Fruit fly (Drosophila melanogaster) whole organism, prepupa: ENCODE results near the gene Wnt4.

Experiments used
- CG10631 ChIP-seq: fragments of 200-800 bp; sonication (Bioruptor generic); optimal IDR thresholded peaks from 2 replicates; lab custom pipeline; 2016; ENCODE audit warnings: missing biosample characterization, missing genetic modification characterization
- CG10669 ChIP-seq: fragments of 200-800 bp; sonication (Bioruptor generic); optimal IDR thresholded peaks from 3 replicates; lab custom pipeline; 2018; ENCODE audit warnings: missing biosample characterization, mild to moderate bottlenecking, missing genetic modification characterization, moderate library complexity
- CG11902 ChIP-seq: fragments of 200-800 bp; sonication (Bioruptor generic); optimal IDR thresholded peaks from 3 replicates; lab custom pipeline; 2016; ENCODE audit warnings: missing biosample characterization, missing genetic modification characterization
- CG15336 ChIP-seq: fragments of 200-800 bp; sonication (Bioruptor generic); IDR thresholded peaks from 2 replicates; pipeline ENCODE4 v1.3.6; 2022; ENCODE audit warnings: missing biosample characterization, missing genetic modification characterization
- CG3032 ChIP-seq: fragments of 200-800 bp; optimal IDR thresholded peaks from 2 replicates; lab custom pipeline; 2019; ENCODE audit warnings: missing biosample characterization, mild to moderate bottlenecking, missing genetic modification characterization, moderate library complexity
- CG31627 ChIP-seq: fragments of 200-800 bp; sonication (Bioruptor generic); optimal IDR thresholded peaks from 3 replicates; lab custom pipeline; 2016; ENCODE audit warnings: missing biosample characterization, missing genetic modification characterization
- CG32006 ChIP-seq: fragments of 200-800 bp; sonication (Bioruptor generic); optimal IDR thresholded peaks from 3 replicates; lab custom pipeline; 2017; ENCODE audit warnings: missing biosample characterization, mild to moderate bottlenecking, missing genetic modification characterization
- CG34406 ChIP-seq: fragments of 200-800 bp; sonication (Bioruptor generic); optimal IDR thresholded peaks from 3 replicates; lab custom pipeline; 2016; ENCODE audit warnings: missing biosample characterization, missing genetic modification characterization
- CG3919 ChIP-seq: fragments of 200-800 bp; sonication (Bioruptor generic); optimal IDR thresholded peaks from 3 replicates; lab custom pipeline; 2016; ENCODE audit warnings: missing biosample characterization, missing genetic modification characterization
- CG6163 ChIP-seq: fragments of 200-800 bp; sonication (Bioruptor generic); IDR thresholded peaks from 3 replicates; pipeline ENCODE4 v1.3.6; 2022; ENCODE audit warnings: missing biosample characterization, missing genetic modification characterization
- CG6276 ChIP-seq: fragments of 200-800 bp; sonication (Bioruptor generic); optimal IDR thresholded peaks from 2 replicates; lab custom pipeline; 2017; ENCODE audit warnings: missing biosample characterization, mild to moderate bottlenecking, missing genetic modification characterization
- CG6792 ChIP-seq: fragments of 200-800 bp; sonication (Bioruptor generic); optimal IDR thresholded peaks from 3 replicates; lab custom pipeline; 2016; ENCODE audit warnings: missing biosample characterization, missing genetic modification characterization
- CG7368 ChIP-seq: fragments of 200-800 bp; sonication (Bioruptor generic); optimal IDR thresholded peaks from 3 replicates; lab custom pipeline; 2016; ENCODE audit warnings: missing biosample characterization, missing genetic modification characterization
- CG8119 ChIP-seq: fragments of 200-800 bp; sonication (Bioruptor generic); IDR thresholded peaks from 3 replicates; pipeline ENCODE4 v1.3.6; 2022; ENCODE audit warnings: missing biosample characterization, missing genetic modification characterization
- CG8319 ChIP-seq: fragments of 200-800 bp; sonication (Bioruptor generic); optimal IDR thresholded peaks from 3 replicates; lab custom pipeline; 2016; ENCODE audit warnings: missing biosample characterization, missing genetic modification characterization
- CG8632 ChIP-seq: fragments of 200-800 bp; sonication (Bioruptor generic); optimal IDR thresholded peaks from 3 replicates; lab custom pipeline; 2016; ENCODE audit warnings: missing biosample characterization, missing genetic modification characterization
- CG9139 ChIP-seq: fragments of 200-800 bp; sonication (Bioruptor generic); optimal IDR thresholded peaks from 3 replicates; lab custom pipeline; 2017; ENCODE audit warnings: missing biosample characterization, mild to moderate bottlenecking, missing genetic modification characterization
- Eip75B ChIP-seq: fragments of 200-800 bp; sonication (Bioruptor generic); optimal IDR thresholded peaks from 3 replicates; lab custom pipeline; 2016; ENCODE audit warnings: missing biosample characterization, missing genetic modification characterization
- Eip78C ChIP-seq: fragments of 200-800 bp; sonication (Bioruptor generic); peaks from one replicate; lab custom pipeline; 2016; ENCODE audit warnings: missing biosample characterization, missing genetic modification characterization
- Eip93F ChIP-seq: fragments of 200-800 bp; sonication (Bioruptor generic); optimal IDR thresholded peaks from 2 replicates; lab custom pipeline; 2016; ENCODE audit warnings: missing biosample characterization, mild to moderate bottlenecking, missing genetic modification characterization
- Ets21C ChIP-seq: fragments of 200-800 bp; sonication (Bioruptor generic); optimal IDR thresholded peaks from 3 replicates; lab custom pipeline; 2016; ENCODE audit warnings: missing biosample characterization, missing genetic modification characterization
- Ets96B ChIP-seq: fragments of 200-800 bp; optimal IDR thresholded peaks from 2 replicates; lab custom pipeline; 2019; ENCODE audit warnings: missing biosample characterization, mild to moderate bottlenecking, missing genetic modification characterization, moderate library complexity
- Gug ChIP-seq: fragments of 200-800 bp; sonication (Bioruptor generic); IDR thresholded peaks from 2 replicates; pipeline ENCODE4 v1.3.6; 2022; ENCODE audit warnings: missing biosample characterization, missing genetic modification characterization
- Hr39 ChIP-seq: fragments of 200-800 bp; sonication (Bioruptor generic); optimal IDR thresholded peaks from 2 replicates; lab custom pipeline; 2016; ENCODE audit warnings: missing biosample characterization, missing genetic modification characterization
- Hr4 ChIP-seq: fragments of 200-800 bp; sonication (Bioruptor generic); optimal IDR thresholded peaks from 3 replicates; lab custom pipeline; 2016; ENCODE audit warnings: missing biosample characterization, missing genetic modification characterization
- Met ChIP-seq: fragments of 200-800 bp; sonication (Bioruptor generic); optimal IDR thresholded peaks from 3 replicates; lab custom pipeline; 2016; ENCODE audit warnings: missing biosample characterization, missing genetic modification characterization
- OdsH ChIP-seq: fragments of 200-800 bp; sonication (Bioruptor generic); optimal IDR thresholded peaks from 3 replicates; lab custom pipeline; 2016; ENCODE audit warnings: missing biosample characterization, missing genetic modification characterization
- Smox ChIP-seq: fragments of 200-800 bp; sonication (Bioruptor generic); optimal IDR thresholded peaks from 3 replicates; lab custom pipeline; 2016; ENCODE audit warnings: missing biosample characterization, missing genetic modification characterization
- Sox102F ChIP-seq: fragments of 200-800 bp; sonication (Bioruptor generic); optimal IDR thresholded peaks from 2 replicates; lab custom pipeline; 2016; ENCODE audit warnings: missing biosample characterization, mild to moderate bottlenecking, missing genetic modification characterization
- Sox14 ChIP-seq: fragments of 200-800 bp; sonication (Bioruptor generic); optimal IDR thresholded peaks from 3 replicates; lab custom pipeline; 2016; ENCODE audit warnings: missing biosample characterization, missing genetic modification characterization
- Sox15 ChIP-seq: fragments of 200-800 bp; sonication (Bioruptor generic); optimal IDR thresholded peaks from 3 replicates; lab custom pipeline; 2016; ENCODE audit warnings: missing biosample characterization, missing genetic modification characterization
- achi ChIP-seq: fragments of 200-800 bp; sonication (Bioruptor generic); optimal IDR thresholded peaks from 3 replicates; lab custom pipeline; 2016; ENCODE audit warnings: missing biosample characterization, missing genetic modification characterization
- acj6 ChIP-seq: fragments of 200-800 bp; sonication (Bioruptor generic); optimal IDR thresholded peaks from 3 replicates; lab custom pipeline; 2016; ENCODE audit warnings: missing biosample characterization, missing genetic modification characterization
- cyc ChIP-seq: fragments of 200-800 bp; sonication (Bioruptor generic); optimal IDR thresholded peaks from 3 replicates; lab custom pipeline; 2016; ENCODE audit warnings: missing biosample characterization, missing genetic modification characterization
- eg ChIP-seq: fragments of 200-800 bp; sonication (Bioruptor generic); IDR thresholded peaks from 3 replicates; pipeline ENCODE4 v1.3.6; 2022; ENCODE audit warnings: missing biosample characterization, missing genetic modification characterization
- esn ChIP-seq: fragments of 200-800 bp; sonication (Bioruptor generic); optimal IDR thresholded peaks from 2 replicates; lab custom pipeline; 2016; ENCODE audit warnings: missing biosample characterization, mild to moderate bottlenecking, missing genetic modification characterization, moderate library complexity
- fd59A ChIP-seq: fragments of 200-800 bp; sonication (Bioruptor generic); optimal IDR thresholded peaks from 2 replicates; lab custom pipeline; 2017; ENCODE audit warnings: missing biosample characterization, mild to moderate bottlenecking, missing genetic modification characterization, missing genetic modification reagents
- lz ChIP-seq: fragments of 200-800 bp; sonication (Bioruptor generic); optimal IDR thresholded peaks from 3 replicates; lab custom pipeline; 2016; ENCODE audit warnings: missing biosample characterization, missing genetic modification characterization
- net ChIP-seq: fragments of 200-800 bp; sonication (Bioruptor generic); optimal IDR thresholded peaks from 3 replicates; lab custom pipeline; 2016; ENCODE audit warnings: missing biosample characterization, missing genetic modification characterization
- pdm3 ChIP-seq: fragments of 200-800 bp; sonication (Bioruptor generic); optimal IDR thresholded peaks from 3 replicates; lab custom pipeline; 2016; ENCODE audit warnings: missing biosample characterization, missing genetic modification characterization
- spab ChIP-seq: fragments of 200-800 bp; sonication (Bioruptor generic); optimal IDR thresholded peaks from 2 replicates; lab custom pipeline; 2017; ENCODE audit warnings: missing biosample characterization, mild to moderate bottlenecking, missing genetic modification characterization, missing genetic modification reagents
- svp ChIP-seq: fragments of 200-800 bp; sonication (Bioruptor generic); peaks from one replicate; lab custom pipeline; 2016; ENCODE audit warnings: missing biosample characterization, missing genetic modification characterization
- topi ChIP-seq: fragments of 200-800 bp; sonication (Bioruptor generic); optimal IDR thresholded peaks from 3 replicates; lab custom pipeline; 2016; ENCODE audit warnings: missing biosample characterization, missing genetic modification characterization
- vri ChIP-seq: fragments of 200-800 bp; sonication (Bioruptor generic); optimal IDR thresholded peaks from 3 replicates; lab custom pipeline; 2016; ENCODE audit warnings: missing biosample characterization, mild to moderate bottlenecking, missing genetic modification characterization

The Wnt4 gene

dm6 chr2L:7262580-7262979, 14.4 kb downstream of the Wnt4 start:
- no peak for TF ChIP-seq Met (GFP tag; lab: Kevin White, UChicago)
- no peak for TF ChIP-seq CG10669 (GFP tag; lab: Kevin White, UChicago)
- no peak for TF ChIP-seq CG7368
- no peak for TF ChIP-seq CG9139 (GFP tag; lab: Kevin White, UChicago)
- no peak for TF ChIP-seq eg (GFP tag; lab: Robert Waterston, UW)
- no peak for TF ChIP-seq CG8119 (GFP tag; lab: Robert Waterston, UW)
- no peak for TF ChIP-seq topi
- TF ChIP-seq CG10631 (GFP tag; lab: Kevin White, UChicago), result no peak
- no peak for TF ChIP-seq CG3032
- TF ChIP-seq Hr4 (GFP tag; lab: Kevin White, UChicago), result no peak
- TF ChIP-seq Eip93F (GFP tag; lab: Kevin White, UChicago), result no peak
- no peak for TF ChIP-seq CG6792 (GFP tag; lab: Kevin White, UChicago)
- no peak for TF ChIP-seq CG6276 (GFP tag; lab: Kevin White, UChicago)
- TF ChIP-seq CG31627 (GFP tag; lab: Kevin White, UChicago), result no peak
- no peak for TF ChIP-seq OdsH (GFP tag; lab: Kevin White, UChicago)

DNA sequence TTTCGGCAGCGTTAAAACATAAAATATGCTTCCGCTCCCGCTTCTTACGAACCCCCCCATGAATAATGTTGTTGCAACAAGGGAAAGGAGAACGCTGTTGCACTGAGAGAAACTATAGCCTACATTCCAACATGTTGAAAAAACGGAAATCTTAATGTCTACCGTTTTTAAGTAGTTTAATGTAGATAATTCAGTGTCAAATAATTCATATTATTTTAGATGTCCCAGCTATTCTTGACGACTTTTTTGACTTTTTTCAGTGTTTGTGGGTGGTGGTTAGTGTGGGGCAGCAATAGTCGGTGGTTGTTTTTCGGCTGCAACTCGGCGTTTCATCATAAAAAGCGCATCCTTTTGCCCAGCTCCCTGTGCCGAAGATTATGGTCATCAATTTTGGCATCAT, 15.0 kb downstream of the Wnt4 start:
- TF ChIP-seq CG32006 (GFP tag; lab: Kevin White, UChicago), result peak; percentile 39
- peak; percentile 15; the same call in 1 of the 2 replicates for TF ChIP-seq CG15336 (GFP tag; lab: Robert Waterston, UW)
- TF ChIP-seq Sox15 (GFP tag; lab: Kevin White, UChicago), result peak; percentile 13
- peak; percentile 39 for TF ChIP-seq OdsH (GFP tag; lab: Kevin White, UChicago)
- peak; percentile 67 for TF ChIP-seq CG31627 (GFP tag; lab: Kevin White, UChicago)
- TF ChIP-seq vri (GFP tag; lab: Kevin White, UChicago), result peak; percentile 17
- peak; percentile 57 for TF ChIP-seq Ets21C (GFP tag; lab: Kevin White, UChicago)
- peak; percentile 83 for TF ChIP-seq esn
- peak; percentile 76 for TF ChIP-seq lz (GFP tag; lab: Kevin White, UChicago)
- TF ChIP-seq CG6792 (GFP tag; lab: Kevin White, UChicago), result peak; percentile 47
- TF ChIP-seq pdm3 (GFP tag; lab: Kevin White, UChicago), result peak; percentile 47
- peak; percentile 24 for TF ChIP-seq achi (GFP tag; lab: Kevin White, UChicago)
- no peak for TF ChIP-seq spab
- no peak for TF ChIP-seq Gug (GFP tag; lab: Robert Waterston, UW)
- TF ChIP-seq net (GFP tag; lab: Kevin White, UChicago), result no peak
- TF ChIP-seq cyc, result peak; percentile 72
- no peak for TF ChIP-seq CG8319
- TF ChIP-seq Met (GFP tag; lab: Kevin White, UChicago), result peak; percentile 74
- no peak for TF ChIP-seq fd59A (GFP tag; lab: Kevin White, UChicago)
- peak; percentile 60 for TF ChIP-seq Smox (GFP tag; lab: Kevin White, UChicago)
- peak; percentile 14 for TF ChIP-seq CG10631 (GFP tag; lab: Kevin White, UChicago)
- no peak for TF ChIP-seq CG9139 (GFP tag; lab: Kevin White, UChicago)
- peak; percentile 34 for TF ChIP-seq CG3919 (GFP tag; lab: Kevin White, UChicago)
- peak; percentile 26 for TF ChIP-seq Eip75B (GFP tag; lab: Kevin White, UChicago)
- TF ChIP-seq Eip78C (GFP tag; lab: Kevin White, UChicago), result peak; percentile 72
- peak; percentile 74 for TF ChIP-seq Hr39 (GFP tag; lab: Kevin White, UChicago)
- peak; percentile 73 for TF ChIP-seq topi
- no peak for TF ChIP-seq CG7368
- TF ChIP-seq Sox14 (GFP tag; lab: Kevin White, UChicago), result peak; percentile 58
- peak; percentile 10 for TF ChIP-seq CG11902 (GFP tag; lab: Kevin White, UChicago)
- TF ChIP-seq CG6163 (GFP tag; lab: Robert Waterston, UW), result peak; percentile 54; the same call in 1 of the 3 replicates
- TF ChIP-seq CG8632, result peak; percentile 57
- TF ChIP-seq CG34406 (GFP tag; lab: Kevin White, UChicago), result peak; percentile 59
- TF ChIP-seq Eip93F (GFP tag; lab: Kevin White, UChicago), result no peak
- peak; percentile 12 for TF ChIP-seq Ets96B (tag; lab: Kevin White, UChicago)
- peak; percentile 40 for TF ChIP-seq acj6
- peak; percentile 85 for TF ChIP-seq svp (GFP tag; lab: Kevin White, UChicago)
- TF ChIP-seq Sox102F, result peak; percentile 78
